Fruit fly (Drosophila melanogaster): ENCODE data around the gene CG31886.

The CG31886 gene

DNA sequence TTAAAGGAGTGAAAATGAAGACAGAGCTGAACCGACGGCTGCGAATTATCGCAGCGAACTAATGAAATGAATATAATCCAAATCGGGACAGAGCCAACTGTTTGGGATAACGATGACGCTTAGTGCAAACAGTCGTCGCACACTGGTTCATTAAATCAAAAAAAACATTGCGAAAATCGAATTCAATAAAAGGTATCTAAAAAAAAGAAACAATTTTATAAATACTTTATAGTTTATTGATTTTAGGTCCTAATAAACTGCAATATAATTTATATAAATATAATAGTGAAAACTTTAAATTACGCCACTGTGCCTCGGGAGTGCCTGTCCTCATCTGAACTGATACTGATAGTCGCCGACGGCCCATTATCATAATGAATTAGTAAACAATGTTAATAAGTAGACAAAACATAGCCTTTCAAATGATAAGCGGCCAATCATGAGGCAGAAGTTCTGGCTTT lies at the start of gene CG31886:
CG31886 (minus strand) TSS at position 51 of the 461 bp plus-strand sequence.
- TF ChIP-seq CG14655 (GFP tag; optimal IDR thresholded peaks at IDR 0.05) = peak; percentile 72
- peak; percentile 72 for TF ChIP-seq fd96Ca (GFP tag; IDR thresholded peaks at IDR 0.05)
- TF ChIP-seq Pif1B (GFP tag; optimal IDR thresholded peaks at IDR 0.05) = peak; percentile 27
- TF ChIP-seq CG12605 (GFP tag; IDR thresholded peaks at IDR 0.05) = no peak; the same call in 1 of the 2 replicates
- TF ChIP-seq Snoo (tag; optimal IDR thresholded peaks at IDR 0.05) = no peak
- no peak for TF ChIP-seq rn (GFP tag; IDR thresholded peaks at IDR 0.05)
- peak; percentile 35 for TF ChIP-seq Pif1A (GFP tag; optimal IDR thresholded peaks at IDR 0.05)

DNA sequence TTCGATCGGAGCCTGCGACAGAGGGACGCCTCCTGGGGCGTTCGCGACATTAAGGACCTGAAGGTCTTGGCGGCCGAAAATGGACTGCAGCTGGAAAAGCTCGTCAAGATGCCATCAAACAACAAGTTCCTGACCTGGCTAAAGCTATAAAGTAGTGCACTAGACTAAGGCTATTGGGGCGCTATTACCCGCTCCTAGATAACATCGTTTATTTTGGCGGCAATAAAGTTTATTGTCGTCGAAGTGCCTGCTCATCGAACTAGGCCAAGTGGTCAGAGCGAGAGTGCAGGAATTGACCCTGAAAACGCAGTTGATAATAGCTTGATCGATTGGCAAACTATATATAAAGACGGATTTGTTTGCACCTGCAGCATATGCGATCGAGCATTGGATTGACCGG lies 39.4 kb upstream of the CG31886 start, which contains the start of gene Try29F:
Try29F (plus strand) TSS at position 301 of the 400 bp plus-strand sequence.
- TF ChIP-seq CG8159 (tag; optimal IDR thresholded peaks at IDR 0.05) (no peak), EcR (GFP tag; optimal IDR thresholded peaks at IDR 0.05) (no peak), CG14655 (GFP tag; optimal IDR thresholded peaks at IDR 0.05) (no peak), Snoo (tag; optimal IDR thresholded peaks at IDR 0.05) (no peak)

DNA sequence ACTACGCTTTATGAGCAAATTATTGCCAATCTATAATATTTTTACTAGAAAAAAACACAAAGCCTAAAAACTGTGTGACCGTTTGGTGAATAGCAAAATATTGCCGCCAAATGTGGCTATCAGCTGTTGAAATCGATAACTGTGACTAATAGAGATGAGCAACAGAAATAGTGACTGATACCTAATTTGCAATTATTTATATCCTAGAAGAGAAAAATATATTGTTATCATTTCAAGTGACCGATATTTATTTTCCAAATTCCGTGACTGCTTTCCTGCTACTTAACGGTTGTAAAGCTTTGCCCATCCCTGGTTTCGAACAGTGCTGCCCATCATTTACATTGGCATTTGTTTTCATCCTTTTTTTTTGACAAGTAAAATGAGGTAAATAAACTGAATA lies 38.4 kb upstream of the CG31886 start, which contains the start of the genes alien and CG18661:
alien (minus strand) TSS at position 95 of the 400 bp plus-strand sequence.
CG18661 (plus strand) TSS at position 321 of the 400 bp plus-strand sequence.
- TF ChIP-seq Pif1B (GFP tag; optimal IDR thresholded peaks at IDR 0.05) = no peak
- TF ChIP-seq EcR (GFP tag; optimal IDR thresholded peaks at IDR 0.05) = no peak
- TF ChIP-seq CG34367 (tag; optimal IDR thresholded peaks at IDR 0.05) = peak; percentile 50
- peak; percentile 53 for TF ChIP-seq CG9948 (tag; optimal IDR thresholded peaks at IDR 0.05)
- TF ChIP-seq Ets98B (GFP tag; IDR thresholded peaks at IDR 0.05) = peak; percentile 93
- no peak for TF ChIP-seq CG13204 (GFP tag; optimal IDR thresholded peaks at IDR 0.05)
- peak; percentile 77 for TF ChIP-seq CG14655 (GFP tag; optimal IDR thresholded peaks at IDR 0.05)
- peak; percentile 60 for TF ChIP-seq CG8301 (tag; optimal IDR thresholded peaks at IDR 0.05)
- peak; percentile 71 for TF ChIP-seq CG15710 (tag; optimal IDR thresholded peaks at IDR 0.05)
- TF ChIP-seq fd96Ca (GFP tag; IDR thresholded peaks at IDR 0.05) = peak; percentile 95
- TF ChIP-seq Snoo (tag; optimal IDR thresholded peaks at IDR 0.05) = peak; percentile 96
- TF ChIP-seq Pif1A (GFP tag; optimal IDR thresholded peaks at IDR 0.05) = peak; percentile 95
- TF ChIP-seq CG10348 (GFP tag; IDR thresholded peaks at IDR 0.05) = peak; percentile 92
- peak; percentile 50 for TF ChIP-seq CG17806 (tag; optimal IDR thresholded peaks at IDR 0.05)
- no peak for TF ChIP-seq D1 (tag; optimal IDR thresholded peaks at IDR 0.05)
- TF ChIP-seq CG4496 (GFP tag; IDR thresholded peaks at IDR 0.05) = peak; percentile 94
- TF ChIP-seq gl (tag; optimal IDR thresholded peaks at IDR 0.05) = peak; percentile 31
- peak; percentile 92 for TF ChIP-seq rn (GFP tag; IDR thresholded peaks at IDR 0.05)
- peak; percentile 73 for TF ChIP-seq CG8159 (tag; optimal IDR thresholded peaks at IDR 0.05)
- TF ChIP-seq CG12605 (GFP tag; IDR thresholded peaks at IDR 0.05) = peak; percentile 74
- TF ChIP-seq CG32121 (GFP tag; IDR thresholded peaks at IDR 0.05) = peak; percentile 88

DNA sequence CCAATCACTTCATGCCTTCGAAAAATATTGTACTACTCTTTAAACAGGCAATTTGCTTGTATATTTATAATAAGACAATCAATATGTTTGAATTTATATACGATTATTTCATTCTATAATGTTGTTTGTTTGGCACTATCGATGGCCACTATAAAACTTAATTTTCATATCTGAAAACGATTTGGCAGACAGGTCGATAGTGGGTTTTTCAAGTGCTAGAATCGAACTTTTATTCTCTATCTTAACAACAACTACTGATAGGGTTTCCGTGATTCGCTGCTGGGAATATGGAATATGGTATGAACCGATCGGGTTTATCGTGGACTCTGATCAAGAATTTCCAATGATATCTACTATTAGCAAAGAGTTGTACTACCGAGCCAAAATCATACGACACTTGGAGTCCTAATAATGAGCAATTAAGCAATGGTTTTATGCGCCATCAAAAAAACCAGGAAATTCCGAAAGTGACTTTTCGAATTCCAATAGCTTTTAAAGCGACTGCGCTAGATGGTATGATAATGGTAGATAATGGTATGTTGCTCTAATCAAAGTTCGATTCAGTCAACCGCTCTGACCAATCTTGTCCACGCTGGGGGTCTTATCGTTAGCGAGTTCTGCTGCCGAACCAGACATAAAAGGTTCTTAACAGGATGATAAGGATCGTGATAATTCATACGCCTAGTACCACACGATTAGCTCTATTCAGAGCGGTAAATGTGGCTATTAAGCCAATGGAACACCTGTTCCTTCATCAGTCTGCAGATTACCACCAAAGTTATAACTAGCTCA lies 35.0 kb upstream of the CG31886 start, which contains the start of gene CG17906:
CG17906 (plus strand) TSS at position 742 of the 792 bp plus-strand sequence.
- TF ChIP-seq Pif1A (GFP tag; optimal IDR thresholded peaks at IDR 0.05) (no peak), EcR (GFP tag; optimal IDR thresholded peaks at IDR 0.05) (no peak), CG17806 (tag; optimal IDR thresholded peaks at IDR 0.05) (no peak), CG13204 (GFP tag; optimal IDR thresholded peaks at IDR 0.05) (no peak), CG4496 (GFP tag; IDR thresholded peaks at IDR 0.05) (no peak), CG12605 (GFP tag; IDR thresholded peaks at IDR 0.05) (no peak), CG10348 (GFP tag; IDR thresholded peaks at IDR 0.05) (no peak), CG9948 (tag; optimal IDR thresholded peaks at IDR 0.05) (no peak), rn (GFP tag; IDR thresholded peaks at IDR 0.05) (no peak), CG34367 (tag; optimal IDR thresholded peaks at IDR 0.05) (no peak), CG32121 (GFP tag; IDR thresholded peaks at IDR 0.05) (no peak), gl (tag; optimal IDR thresholded peaks at IDR 0.05) (no peak), Pif1B (GFP tag; optimal IDR thresholded peaks at IDR 0.05) (no peak), CG14655 (GFP tag; optimal IDR thresholded peaks at IDR 0.05) (no peak), CG8301 (tag; optimal IDR thresholded peaks at IDR 0.05) (no peak), CG8159 (tag; optimal IDR thresholded peaks at IDR 0.05) (no peak), D1 (tag; optimal IDR thresholded peaks at IDR 0.05) (no peak), Ets98B (GFP tag; IDR thresholded peaks at IDR 0.05) (no peak)

DNA sequence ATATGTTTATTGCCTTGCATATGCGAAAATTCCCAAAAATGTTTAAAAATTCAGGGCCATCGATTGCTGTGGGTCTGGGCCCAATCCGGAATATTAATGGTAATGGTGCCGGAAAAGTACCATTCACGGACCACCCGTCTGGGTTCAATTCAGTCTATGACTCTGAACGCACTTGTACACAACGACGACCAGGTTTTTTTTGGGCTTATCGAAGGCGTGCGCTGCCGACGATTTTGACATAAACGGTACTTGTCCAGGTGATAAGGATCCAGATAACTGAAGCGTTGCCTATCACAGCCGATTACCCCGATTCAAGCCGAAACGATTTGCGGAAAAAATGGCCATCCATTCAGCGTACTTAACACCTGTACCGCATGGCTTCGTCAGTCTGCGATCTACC lies 32.7 kb upstream of the CG31886 start, which contains the start of gene CG9555:
CG9555 (plus strand) TSS at position 153 of the 400 bp plus-strand sequence.
- no peak for TF ChIP-seq rn (GFP tag; IDR thresholded peaks at IDR 0.05)

DNA sequence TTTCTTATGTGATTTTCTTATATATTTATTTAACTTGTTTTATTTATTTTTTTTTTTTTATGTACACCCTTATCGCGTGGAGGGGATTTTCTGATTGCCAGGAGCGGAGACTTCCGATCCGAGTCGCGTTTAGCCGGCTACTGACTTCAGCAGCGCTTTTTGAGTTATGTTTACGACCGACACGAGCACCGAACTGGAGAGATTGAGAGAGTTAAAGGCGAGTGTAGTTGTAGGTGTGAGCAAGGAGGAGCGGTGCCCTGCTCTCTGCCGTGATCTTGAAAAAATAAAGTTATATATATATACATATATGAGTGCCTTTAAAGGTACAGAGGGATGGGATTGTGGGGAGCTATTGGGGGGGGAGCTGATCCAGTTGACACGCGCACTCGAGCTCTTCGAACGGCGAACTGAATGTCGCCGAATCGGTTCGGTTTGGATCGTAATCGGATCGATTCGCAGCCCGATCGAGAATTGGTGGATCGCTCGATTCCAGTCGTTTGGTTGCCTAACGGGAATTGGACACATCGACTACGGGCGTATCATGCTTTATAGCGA lies 30.3 kb upstream of the CG31886 start, which contains the start of gene rost:
rost (minus strand) TSS at position 503 of the 555 bp plus-strand sequence.
- no peak for TF ChIP-seq Snoo (tag; optimal IDR thresholded peaks at IDR 0.05)
- TF ChIP-seq D1 (tag; optimal IDR thresholded peaks at IDR 0.05) = no peak
- no peak for TF ChIP-seq CG17806 (tag; optimal IDR thresholded peaks at IDR 0.05)
- TF ChIP-seq Ets98B (GFP tag; IDR thresholded peaks at IDR 0.05) = no peak
- no peak for TF ChIP-seq CG14655 (GFP tag; optimal IDR thresholded peaks at IDR 0.05)
- TF ChIP-seq gl (tag; optimal IDR thresholded peaks at IDR 0.05) = no peak
- TF ChIP-seq CG32121 (GFP tag; IDR thresholded peaks at IDR 0.05) = no peak
- TF ChIP-seq CG10348 (GFP tag; IDR thresholded peaks at IDR 0.05) = no peak
- peak; percentile 65 for TF ChIP-seq Pif1B (GFP tag; optimal IDR thresholded peaks at IDR 0.05)
- TF ChIP-seq Pif1A (GFP tag; optimal IDR thresholded peaks at IDR 0.05) = peak; percentile 7
- TF ChIP-seq CG12605 (GFP tag; IDR thresholded peaks at IDR 0.05) = no peak
- peak; percentile 38; the same call in 1 of the 3 replicates for TF ChIP-seq CG4496 (GFP tag; IDR thresholded peaks at IDR 0.05)
- TF ChIP-seq CG13204 (GFP tag; optimal IDR thresholded peaks at IDR 0.05) = peak; percentile 55
- peak; percentile 26 for TF ChIP-seq CG15710 (tag; optimal IDR thresholded peaks at IDR 0.05)
- TF ChIP-seq CG8159 (tag; optimal IDR thresholded peaks at IDR 0.05) = peak; percentile 34
- peak; percentile 72 for TF ChIP-seq EcR (GFP tag; optimal IDR thresholded peaks at IDR 0.05)
- no peak for TF ChIP-seq rn (GFP tag; IDR thresholded peaks at IDR 0.05)
- TF ChIP-seq CG34367 (tag; optimal IDR thresholded peaks at IDR 0.05) = peak; percentile 9
- TF ChIP-seq CG9948 (tag; optimal IDR thresholded peaks at IDR 0.05) = no peak
- no peak for TF ChIP-seq CG8301 (tag; optimal IDR thresholded peaks at IDR 0.05)
- no peak; the same call in 2 of the 3 replicates for TF ChIP-seq fd96Ca (GFP tag; IDR thresholded peaks at IDR 0.05)

Data from whole organism, pupa.